Worm (Caenorhabditis elegans) whole organism, early embryonic: ENCODE measurements around the gene C23G10.11.

Experiments used
- ama-1 ChIP-seq: fragments of 150-350 bp; optimal IDR thresholded peaks from 2 replicates; lab custom pipeline; 2014
- scrt-1 ChIP-seq: fragments of 200-800 bp; sonication (Bioruptor generic); IDR thresholded peaks from 2 replicates; pipeline ENCODE4 v1.3.6; 2022; ENCODE audit warnings: missing genetic modification characterization, missing compliant biosample characterization
- tbx-11 ChIP-seq: fragments of 200-800 bp; sonication (Bioruptor generic); IDR thresholded peaks from 2 replicates; pipeline ENCODE4 v1.3.6; 2022; ENCODE audit warnings: missing genetic modification characterization, missing compliant biosample characterization
- tbx-37 ChIP-seq: fragments of 200-800 bp; sonication (Bioruptor generic); conservative IDR thresholded peaks from 2 replicates; pipeline ENCODE4 v1.3.6; 2022; ENCODE audit warnings: missing genetic modification reagents, missing genetic modification characterization, missing compliant biosample characterization
- tra-4 ChIP-seq: sonication (generic microtip); optimal IDR thresholded peaks from 2 replicates; lab custom pipeline; 2017; ENCODE audit warnings: missing genetic modification characterization, missing compliant biosample characterization

DNA sequence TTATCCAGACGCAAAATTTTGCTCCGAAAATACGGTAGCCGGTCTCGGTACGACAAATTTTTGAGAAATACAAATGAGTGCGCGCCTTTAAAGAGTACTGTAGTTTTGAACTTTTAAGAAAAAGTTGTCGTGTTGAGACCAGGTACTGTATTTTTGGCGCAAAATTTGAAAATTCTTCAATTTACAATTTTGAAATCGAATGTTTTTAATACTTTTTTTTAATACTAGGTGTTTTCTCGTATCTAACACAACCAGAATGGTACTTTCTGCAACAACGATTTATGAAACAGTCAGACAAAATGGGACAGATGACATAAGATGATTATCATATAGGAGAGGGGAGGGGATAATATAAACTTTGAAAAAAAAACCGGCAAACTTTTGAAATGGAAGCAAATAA is 19.7 kb downstream of the C23G10.11 start:
- TF ChIP-seq ama-1 (lab: Kevin White, UChicago) = no peak
- TF ChIP-seq tbx-37 (GFP tag; lab: Robert Waterston, UW) = no peak
- no peak for TF ChIP-seq tbx-11
- no peak for TF ChIP-seq scrt-1 (GFP tag; lab: Robert Waterston, UW)
- TF ChIP-seq tra-4 (tag; lab: Kevin White, UChicago) = no peak
